Worm (Caenorhabditis elegans) whole organism, young adult: ENCODE results near the gene T10F2.5.

Source experiments
- B0336.3 ChIP-seq: fragments of 200-800 bp; sonication (Bioruptor generic); IDR thresholded peaks from 2 replicates; pipeline ENCODE4 v1.3.6; 2022; ENCODE audit warnings: missing genetic modification characterization, missing compliant biosample characterization
- F10E7.11 ChIP-seq: sonication (generic microtip); optimal IDR thresholded peaks from 2 replicates; lab custom pipeline; 2017; ENCODE audit warnings: mild to moderate bottlenecking, missing genetic modification characterization, moderate library complexity, missing compliant biosample characterization
- F33H1.4 ChIP-seq: fragments of 200-800 bp; sonication (Bioruptor generic); IDR thresholded peaks from 2 replicates; pipeline ENCODE4 v1.3.6; 2022; ENCODE audit warnings: missing genetic modification reagents, missing genetic modification characterization, missing compliant biosample characterization
- F52B5.7 ChIP-seq: sonication (generic microtip); optimal IDR thresholded peaks from 2 replicates; lab custom pipeline; 2016; ENCODE audit warnings: mild to moderate bottlenecking, missing genetic modification characterization, missing compliant biosample characterization
- F55B11.4 ChIP-seq: sonication (generic microtip); optimal IDR thresholded peaks from 2 replicates; lab custom pipeline; 2016; ENCODE audit warnings: missing compliant biosample characterization, missing genetic modification characterization, borderline replicate concordance; ENCODE audit not compliant: insufficient read depth
- F57A8.1 ChIP-seq: fragments of 200-800 bp; sonication (Bioruptor generic); optimal IDR thresholded peaks from 2 replicates; lab custom pipeline; 2018; ENCODE audit warnings: mild to moderate bottlenecking, missing genetic modification characterization, moderate library complexity, missing compliant biosample characterization
- K12H6.12 ChIP-seq: fragments of 200-800 bp; sonication (Bioruptor generic); optimal IDR thresholded peaks from 2 replicates; lab custom pipeline; 2018; ENCODE audit warnings: mild to moderate bottlenecking, missing genetic modification characterization, missing compliant biosample characterization
- T07F8.4 ChIP-seq: sonication (generic microtip); optimal IDR thresholded peaks from 2 replicates; lab custom pipeline; 2016; ENCODE audit warnings: mild to moderate bottlenecking, missing genetic modification characterization, moderate library complexity, missing compliant biosample characterization
- ama-1 ChIP-seq, 3 experiments: fragments of 150-350 bp in 1 of 3; sonication (generic microtip) in 2 of 3; optimal IDR thresholded peaks; 2 replicates each; lab custom pipeline; 2014 to 2018; ENCODE audit warnings: missing biosample characterization in 2 of 3, missing genetic modification characterization in 2 of 3, missing genetic modification reagents in 2 of 3
- aptf-3 ChIP-seq: fragments of 200-800 bp; sonication (Bioruptor generic); IDR thresholded peaks from 2 replicates; pipeline ENCODE4 v1.3.6; 2022; ENCODE audit warnings: missing genetic modification characterization, missing compliant biosample characterization
- atf-7 ChIP-seq: sonication (generic microtip); optimal IDR thresholded peaks from 2 replicates; lab custom pipeline; 2017; ENCODE audit warnings: mild to moderate bottlenecking, missing genetic modification characterization, missing compliant biosample characterization
- athp-1 ChIP-seq: sonication (generic microtip); optimal IDR thresholded peaks from 2 replicates; lab custom pipeline; 2017; ENCODE audit warnings: mild to moderate bottlenecking, missing genetic modification characterization, missing compliant biosample characterization
- attf-6 ChIP-seq: fragments of 200-800 bp; sonication (Bioruptor generic); IDR thresholded peaks from 2 replicates; pipeline ENCODE4 v1.3.6; 2022; ENCODE audit warnings: missing genetic modification reagents, missing genetic modification characterization, missing compliant biosample characterization
- bed-1 ChIP-seq: fragments of 200-800 bp; sonication (Bioruptor generic); IDR thresholded peaks from 2 replicates; pipeline ENCODE4 v1.3.6; 2022; ENCODE audit warnings: missing genetic modification reagents, missing genetic modification characterization, missing compliant biosample characterization
- bed-2 ChIP-seq: fragments of 200-800 bp; sonication (Bioruptor generic); IDR thresholded peaks from 2 replicates; pipeline ENCODE4 v1.3.6; 2022; ENCODE audit warnings: missing genetic modification reagents, missing genetic modification characterization, missing compliant biosample characterization
- ccch-3 ChIP-seq: fragments of 200-800 bp; sonication (Bioruptor generic); optimal IDR thresholded peaks from 2 replicates; lab custom pipeline; 2018; ENCODE audit warnings: mild to moderate bottlenecking, missing genetic modification characterization, missing compliant biosample characterization
- ceh-27 ChIP-seq: fragments of 200-800 bp; sonication (Bioruptor generic); optimal IDR thresholded peaks from 2 replicates; lab custom pipeline; 2018; ENCODE audit warnings: mild to moderate bottlenecking, missing genetic modification characterization, moderate library complexity, missing compliant biosample characterization
- ceh-79 ChIP-seq: sonication (generic microtip); optimal IDR thresholded peaks from 2 replicates; lab custom pipeline; 2017; ENCODE audit warnings: mild to moderate bottlenecking, missing genetic modification characterization, missing compliant biosample characterization
- ceh-91 ChIP-seq: fragments of 200-800 bp; sonication (Bioruptor generic); IDR thresholded peaks from 2 replicates; pipeline ENCODE4 v1.3.6; 2022; ENCODE audit warnings: missing genetic modification reagents, missing genetic modification characterization, missing compliant biosample characterization
- dpl-1 ChIP-seq: fragments of 150-350 bp; optimal IDR thresholded peaks from 2 replicates; lab custom pipeline; 2014; ENCODE audit warnings: missing biosample characterization, missing genetic modification reagents, missing genetic modification characterization
- egl-44 ChIP-seq: fragments of 200-800 bp; sonication (Bioruptor generic); IDR thresholded peaks from 2 replicates; pipeline ENCODE4 v1.3.6; 2022; ENCODE audit warnings: missing genetic modification reagents, missing genetic modification characterization, missing compliant biosample characterization
- egrh-3 ChIP-seq: fragments of 200-800 bp; sonication (Bioruptor generic); IDR thresholded peaks from 2 replicates; pipeline ENCODE4 v1.3.6; 2022; ENCODE audit warnings: missing genetic modification reagents, missing genetic modification characterization, missing compliant biosample characterization
- gei-17 ChIP-seq: fragments of 200-800 bp; sonication (Bioruptor generic); optimal IDR thresholded peaks from 2 replicates; lab custom pipeline; 2018; ENCODE audit warnings: mild to moderate bottlenecking, missing genetic modification characterization, missing compliant biosample characterization
- hlh-26 ChIP-seq: fragments of 200-800 bp; sonication (Bioruptor generic); conservative IDR thresholded peaks from 2 replicates; pipeline ENCODE4 v1.3.6; 2022; ENCODE audit warnings: missing genetic modification reagents, missing genetic modification characterization, missing compliant biosample characterization
- hmg-20 ChIP-seq: fragments of 200-800 bp; sonication (Bioruptor generic); IDR thresholded peaks from 2 replicates; pipeline ENCODE4 v1.3.6; 2022; ENCODE audit warnings: missing genetic modification reagents, missing genetic modification characterization, missing compliant biosample characterization
- hsf-1 ChIP-seq: fragments of 200-800 bp; sonication (Bioruptor generic); IDR thresholded peaks from 2 replicates; pipeline ENCODE4 v1.3.6; 2022; ENCODE audit warnings: missing genetic modification reagents, missing genetic modification characterization, missing compliant biosample characterization
- lin-26 ChIP-seq: fragments of 200-800 bp; sonication (Bioruptor generic); IDR thresholded peaks from 2 replicates; pipeline ENCODE4 v1.3.6; 2022; ENCODE audit warnings: missing genetic modification reagents, missing genetic modification characterization, missing compliant biosample characterization
- madf-10 ChIP-seq: sonication (generic microtip); optimal IDR thresholded peaks from 2 replicates; lab custom pipeline; 2016; ENCODE audit warnings: mild to moderate bottlenecking, missing genetic modification characterization, missing compliant biosample characterization
- madf-3 ChIP-seq: fragments of 200-800 bp; sonication (Bioruptor generic); IDR thresholded peaks from 2 replicates; pipeline ENCODE4 v1.3.6; 2022; ENCODE audit warnings: missing genetic modification reagents, missing genetic modification characterization, missing compliant biosample characterization
- madf-8 ChIP-seq: fragments of 200-800 bp; sonication (Bioruptor generic); conservative IDR thresholded peaks from 2 replicates; pipeline ENCODE4 v1.3.6; 2022; ENCODE audit warnings: missing genetic modification reagents, missing genetic modification characterization, missing compliant biosample characterization
- nfyb-1 ChIP-seq: fragments of 200-800 bp; sonication (Bioruptor generic); IDR thresholded peaks from 2 replicates; pipeline ENCODE4 v1.3.6; 2022; ENCODE audit warnings: missing genetic modification reagents, missing genetic modification characterization, missing compliant biosample characterization
- nhr-179 ChIP-seq: sonication (generic microtip); optimal IDR thresholded peaks from 2 replicates; lab custom pipeline; 2016; ENCODE audit warnings: mild to moderate bottlenecking, missing genetic modification characterization, missing compliant biosample characterization
- rec-8 ChIP-seq, 2 experiments: sonication (generic microtip); optimal IDR thresholded peaks; 2 replicates each; lab custom pipeline; 2016; ENCODE audit warnings: mild to moderate bottlenecking in 2 of 2, missing genetic modification characterization in 2 of 2, missing genetic modification reagents in 2 of 2, missing genotype in 2 of 2, missing biosample characterization in 1 of 2, missing compliant biosample characterization in 1 of 2, moderate library complexity in 1 of 2
- rpc-1 ChIP-seq, 2 experiments: fragments of 150-350 bp in 1 of 2; sonication (generic microtip) in 1 of 2; optimal IDR thresholded peaks; 2 replicates each; lab custom pipeline; 2014 to 2018; ENCODE audit warnings: missing biosample characterization in 1 of 2, missing genetic modification characterization in 1 of 2, missing genetic modification reagents in 1 of 2, missing genotype in 1 of 2
- sdz-38 ChIP-seq: sonication (generic microtip); optimal IDR thresholded peaks from 2 replicates; lab custom pipeline; 2016; ENCODE audit warnings: missing genotype, missing genetic modification characterization, missing compliant biosample characterization
- snpc-1.3 ChIP-seq: sonication (generic microtip); optimal IDR thresholded peaks from 2 replicates; lab custom pipeline; 2017; ENCODE audit warnings: missing genetic modification characterization, mild to moderate bottlenecking, missing compliant biosample characterization, antibody characterized with exemption, moderate library complexity, missing genotype, missing genetic modification reagents; ENCODE audit not compliant: insufficient read depth
- snpc-4 ChIP-seq, 5 experiments: fragments of 150-350 bp in 1 of 5; sonication (generic microtip) in 4 of 5; optimal IDR thresholded peaks; 2 replicates each; lab custom pipeline; 2014 to 2018; ENCODE audit warnings: missing genetic modification characterization in 5 of 5, missing biosample characterization in 3 of 5, antibody characterized with exemption in 2 of 5, mild to moderate bottlenecking in 2 of 5, missing compliant biosample characterization in 2 of 5, missing genotype in 2 of 5, moderate library complexity in 2 of 5, missing genetic modification reagents in 1 of 5
- somi-1 ChIP-seq: fragments of 200-800 bp; sonication (Bioruptor generic); optimal IDR thresholded peaks from 2 replicates; lab custom pipeline; 2018; ENCODE audit warnings: mild to moderate bottlenecking, missing genetic modification characterization, missing compliant biosample characterization
- sptf-2 ChIP-seq: fragments of 200-800 bp; sonication (Bioruptor generic); optimal IDR thresholded peaks from 2 replicates; lab custom pipeline; 2018; ENCODE audit warnings: mild to moderate bottlenecking, missing genetic modification characterization, missing compliant biosample characterization
- tbx-9 ChIP-seq: sonication (generic microtip); optimal IDR thresholded peaks from 2 replicates; lab custom pipeline; 2016; ENCODE audit warnings: borderline replicate concordance, missing genetic modification characterization, inconsistent platforms, missing compliant biosample characterization
- tlf-1 ChIP-seq: fragments of 200-800 bp; sonication (Bioruptor generic); optimal IDR thresholded peaks from 2 replicates; lab custom pipeline; 2018; ENCODE audit warnings: mild to moderate bottlenecking, missing genetic modification characterization, missing compliant biosample characterization
- xnd-1 ChIP-seq: sonication (generic microtip); optimal IDR thresholded peaks from 2 replicates; lab custom pipeline; 2016; ENCODE audit warnings: missing genotype, missing genetic modification reagents, missing genetic modification characterization, missing compliant biosample characterization
- zfh-2 ChIP-seq: fragments of 200-800 bp; sonication (Bioruptor generic); conservative IDR thresholded peaks from 2 replicates; pipeline ENCODE4 v1.3.6; 2022; ENCODE audit warnings: missing genetic modification reagents, missing genetic modification characterization, missing compliant biosample characterization
- zim-3 ChIP-seq: sonication (generic microtip); optimal IDR thresholded peaks from 2 replicates; lab custom pipeline; 2017; ENCODE audit warnings: mild to moderate bottlenecking, missing genetic modification characterization, moderate library complexity, missing compliant biosample characterization
- ztf-26 ChIP-seq: sonication (generic microtip); optimal IDR thresholded peaks from 2 replicates; lab custom pipeline; 2017; ENCODE audit warnings: missing genetic modification characterization, missing compliant biosample characterization
- ztf-28 ChIP-seq: fragments of 200-800 bp; sonication (Bioruptor generic); IDR thresholded peaks from 2 replicates; pipeline ENCODE4 v1.3.6; 2022; ENCODE audit warnings: missing genetic modification reagents, missing genetic modification characterization, missing compliant biosample characterization

Gene T10F2.5

DNA sequence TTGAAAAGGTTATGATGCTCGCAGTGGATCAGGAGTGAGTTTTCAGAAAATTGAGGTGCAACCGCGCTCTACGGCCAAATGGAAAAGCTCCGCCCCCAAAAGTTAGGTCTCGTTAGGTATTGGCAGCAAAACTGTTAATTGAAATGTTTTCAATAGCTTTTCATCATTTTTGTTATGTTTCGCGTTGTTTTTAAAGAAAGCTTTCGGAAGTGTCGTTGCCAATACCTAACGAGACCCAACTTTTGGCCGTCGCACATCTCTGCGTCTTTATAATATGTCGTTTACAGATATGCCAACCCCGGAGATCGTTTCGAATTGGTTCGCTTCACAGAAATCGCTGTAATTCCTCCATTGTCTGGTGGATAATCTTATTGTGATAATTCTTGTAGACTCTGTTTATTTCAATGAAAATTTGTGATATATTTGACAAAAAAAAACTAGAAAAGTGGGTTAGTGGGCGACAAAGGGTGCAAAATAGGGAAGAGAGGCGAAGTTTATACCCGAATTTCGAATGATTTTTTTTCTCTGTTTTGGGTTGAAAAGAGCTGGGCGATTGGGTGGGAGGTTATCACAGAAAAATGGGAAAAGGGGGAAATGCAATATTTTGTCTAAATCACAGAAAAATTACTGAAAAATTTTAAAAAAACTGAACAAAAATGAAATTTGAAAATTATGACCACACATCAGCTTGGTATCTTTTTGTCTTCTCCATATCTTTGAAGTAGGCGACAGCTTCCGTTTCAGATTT lies 37.1 kb upstream of the T10F2.5 start (continued):
- no peak for TF ChIP-seq dpl-1
- peak; percentile 58 for TF ChIP-seq athp-1 (tag; lab: Kevin White, UChicago)
- TF ChIP-seq nfyb-1 (GFP tag; lab: Robert Waterston, UW), result peak; percentile 83
- TF ChIP-seq T07F8.4 (tag; lab: Kevin White, UChicago), result no peak
- no peak for TF ChIP-seq ceh-79 (tag; lab: Kevin White, UChicago)
- TF ChIP-seq egrh-3 (GFP tag; lab: Robert Waterston, UW), result no peak
- TF ChIP-seq xnd-1 (tag; lab: Kevin White, UChicago), result no peak
- no peak for TF ChIP-seq rec-8 (tag; optimal IDR thresholded peaks at IDR 0.05; lab: Kevin White, UChicago)
- TF ChIP-seq ccch-3 (GFP tag; lab: Kevin White, UChicago), result no peak
- TF ChIP-seq bed-2 (GFP tag; lab: Robert Waterston, UW), result no peak
- TF ChIP-seq F55B11.4 (tag; lab: Kevin White, UChicago), result no peak
- no peak for TF ChIP-seq F57A8.1 (GFP tag; lab: Kevin White, UChicago)
- peak; percentile 68 for TF ChIP-seq B0336.3 (GFP tag; lab: Robert Waterston, UW)
- no peak for TF ChIP-seq nhr-179 (tag; lab: Kevin White, UChicago)
- no peak for TF ChIP-seq sdz-38 (tag; lab: Kevin White, UChicago)
- TF ChIP-seq egl-44, result no peak; the same call in 1 of the 2 replicates
- TF ChIP-seq F10E7.11 (tag; lab: Kevin White, UChicago), result no peak
- 0 out of 2 replicates have a peak, but pooled peaks have one; percentile 57 for TF ChIP-seq madf-3 (GFP tag; lab: Robert Waterston, UW)
- no peak for TF ChIP-seq K12H6.12 (tag; lab: Kevin White, UChicago)
- no peak for TF ChIP-seq snpc-1.3
- no peak for TF ChIP-seq sptf-2 (GFP tag; lab: Kevin White, UChicago)
- TF ChIP-seq F33H1.4 (GFP tag; lab: Robert Waterston, UW), result no peak
- TF ChIP-seq atf-7, result peak; percentile 73
- no peak for TF ChIP-seq hlh-26
- no peak for TF ChIP-seq snpc-4 (GFP tag; optimal IDR thresholded peaks at IDR 0.05; lab: Kevin White, UChicago)
- TF ChIP-seq snpc-4 (tag; optimal IDR thresholded peaks at IDR 0.05; lab: Kevin White, UChicago), result no peak
- no peak for TF ChIP-seq somi-1 (GFP tag; lab: Kevin White, UChicago)
- no peak for TF ChIP-seq rpc-1 (optimal IDR thresholded peaks at IDR 0.05; lab: Kevin White, UChicago)
- no peak for TF ChIP-seq rpc-1 (tag; optimal IDR thresholded peaks at IDR 0.05; lab: Kevin White, UChicago)
- no peak for TF ChIP-seq hmg-20 (GFP tag; lab: Robert Waterston, UW)
- peak; percentile 11 for TF ChIP-seq F52B5.7 (tag; lab: Kevin White, UChicago)
- no peak for TF ChIP-seq attf-6 (GFP tag; lab: Robert Waterston, UW)
- TF ChIP-seq hsf-1 (GFP tag; lab: Robert Waterston, UW), result no peak
- no peak for TF ChIP-seq ama-1 (optimal IDR thresholded peaks at IDR 0.05; lab: Kevin White, UChicago)
- TF ChIP-seq ama-1 (GFP tag; optimal IDR thresholded peaks at IDR 0.05; lab: Kevin White, UChicago), result peak in 1 of 2 experiments; percentile 4
- no peak for TF ChIP-seq tbx-9
- TF ChIP-seq ceh-27 (GFP tag; lab: Kevin White, UChicago), result peak; percentile 25
- TF ChIP-seq tlf-1 (GFP tag; lab: Kevin White, UChicago), result peak; percentile 69
- no peak for TF ChIP-seq ztf-26 (tag; lab: Kevin White, UChicago)
- no peak for TF ChIP-seq ceh-91 (GFP tag; lab: Robert Waterston, UW)
- peak; percentile 11 for TF ChIP-seq gei-17
- TF ChIP-seq madf-8 (GFP tag; lab: Robert Waterston, UW), result no peak; the same call in 1 of the 2 replicates
- peak; percentile 11 for TF ChIP-seq zim-3
- peak; percentile 62; the same call in 1 of the 2 replicates for TF ChIP-seq lin-26 (GFP tag; lab: Robert Waterston, UW)
- TF ChIP-seq bed-1 (GFP tag; lab: Robert Waterston, UW), result no peak
- peak; percentile 63 for TF ChIP-seq madf-10 (tag; lab: Kevin White, UChicago)
- TF ChIP-seq zfh-2 (GFP tag; lab: Robert Waterston, UW), result no peak
- no peak for TF ChIP-seq ztf-28 (GFP tag; lab: Robert Waterston, UW)
- TF ChIP-seq aptf-3 (GFP tag; lab: Robert Waterston, UW), result peak; percentile 7; the same call in 1 of the 2 replicates
